Worm (Caenorhabditis elegans) whole organism, L1 larva: ENCODE results near the gene Y37E11AM.4.

Source experiments
- C34B4.2 ChIP-seq: sonication (generic microtip); optimal IDR thresholded peaks from 2 replicates; lab custom pipeline; 2017; ENCODE audit warnings: mild to moderate bottlenecking, missing genetic modification characterization, missing compliant biosample characterization
- aha-1 ChIP-seq: fragments of 150-350 bp; optimal IDR thresholded peaks from 2 replicates; lab custom pipeline; 2014; ENCODE audit warnings: missing biosample characterization, missing genetic modification characterization
- alr-1 ChIP-seq: fragments of 200-800 bp; sonication (Bioruptor generic); optimal IDR thresholded peaks from 2 replicates; lab custom pipeline; 2018; ENCODE audit warnings: borderline replicate concordance, mild to moderate bottlenecking, missing genetic modification characterization, missing compliant biosample characterization
- aly-2 ChIP-seq: fragments of 150-350 bp; optimal IDR thresholded peaks from 2 replicates; lab custom pipeline; 2014; ENCODE audit warnings: missing biosample characterization, missing genetic modification characterization
- blmp-1 ChIP-seq: fragments of 150-350 bp; optimal IDR thresholded peaks from 2 replicates; lab custom pipeline; 2014; ENCODE audit warnings: missing biosample characterization, missing genetic modification characterization
- ceh-63 ChIP-seq: fragments of 200-800 bp; sonication (Bioruptor generic); optimal IDR thresholded peaks from 2 replicates; lab custom pipeline; 2018; ENCODE audit warnings: mild to moderate bottlenecking, missing genetic modification characterization, missing compliant biosample characterization
- ceh-88 ChIP-seq: fragments of 200-800 bp; sonication (Bioruptor generic); IDR thresholded peaks from 2 replicates; pipeline ENCODE4 v1.3.6; 2022; ENCODE audit warnings: missing genetic modification characterization, missing compliant biosample characterization
- ceh-90 ChIP-seq: sonication (generic microtip); optimal IDR thresholded peaks from 2 replicates; lab custom pipeline; 2016; ENCODE audit warnings: missing genetic modification characterization, missing compliant biosample characterization
- dpl-1 ChIP-seq, 3 experiments: fragments of 150-350 bp in 2 of 3; sonication (generic microtip) in 1 of 3; optimal IDR thresholded peaks; 2 replicates each; lab custom pipeline; 2014 to 2017; ENCODE audit warnings: missing biosample characterization in 3 of 3, missing genetic modification characterization in 3 of 3, missing genetic modification reagents in 3 of 3
- dsc-1 ChIP-seq: sonication (generic microtip); optimal IDR thresholded peaks from 2 replicates; lab custom pipeline; 2016; ENCODE audit warnings: mild to moderate bottlenecking, missing genetic modification characterization, missing compliant biosample characterization
- efl-1 ChIP-seq, 4 experiments: fragments of 150-350 bp; optimal IDR thresholded peaks in 3 of 4; peaks in 1 of 4; 1 replicate in 1 of 4; 2 replicates in 3 of 4; lab custom pipeline; 2014; ENCODE audit warnings: missing biosample characterization in 2 of 4, missing genetic modification characterization in 2 of 4, missing genetic modification reagents in 2 of 4
- elt-3 ChIP-seq, 6 experiments: fragments of 150-350 bp in 1 of 6; sonication (generic microtip); optimal IDR thresholded peaks; 2 replicates each; lab custom pipeline; 2017 to 2018; ENCODE audit warnings: missing biosample characterization in 6 of 6, missing genetic modification characterization in 6 of 6, inconsistent platforms in 1 of 6
- ets-5 ChIP-seq: fragments of 200-800 bp; sonication (Bioruptor generic); IDR thresholded peaks from 2 replicates; pipeline ENCODE4 v1.3.6; 2022; ENCODE audit warnings: missing genetic modification characterization, missing compliant biosample characterization
- fkh-10 ChIP-seq: sonication (generic microtip); optimal IDR thresholded peaks from 2 replicates; lab custom pipeline; 2017; ENCODE audit warnings: missing biosample characterization, missing genetic modification reagents, missing genetic modification characterization
- grh-1 ChIP-seq: fragments of 200-800 bp; sonication (Bioruptor generic); IDR thresholded peaks from 2 replicates; pipeline ENCODE4 v1.3.6; 2022; ENCODE audit warnings: missing genetic modification reagents, missing genetic modification characterization, missing compliant biosample characterization
- hlh-17 ChIP-seq: fragments of 200-800 bp; sonication (Bioruptor generic); optimal IDR thresholded peaks from 2 replicates; lab custom pipeline; 2018; ENCODE audit warnings: missing genetic modification characterization, mild to moderate bottlenecking, missing compliant biosample characterization, moderate library complexity, borderline replicate concordance
- hlh-4 ChIP-seq: sonication (generic microtip); optimal IDR thresholded peaks from 2 replicates; lab custom pipeline; 2016; ENCODE audit warnings: mild to moderate bottlenecking, missing genetic modification characterization, missing compliant biosample characterization
- hpl-2 ChIP-seq: fragments of 150-350 bp; optimal IDR thresholded peaks from 2 replicates; lab custom pipeline; 2014; ENCODE audit warnings: missing biosample characterization, missing genetic modification reagents, missing genetic modification characterization
- irx-1 ChIP-seq: sonication (generic microtip); optimal IDR thresholded peaks from 2 replicates; lab custom pipeline; 2016; ENCODE audit warnings: missing genetic modification characterization, missing compliant biosample characterization
- isw-1 ChIP-seq: fragments of 200-800 bp; sonication (Bioruptor generic); IDR thresholded peaks from 2 replicates; pipeline ENCODE4 v1.3.6; 2022; ENCODE audit warnings: missing genetic modification characterization, missing compliant biosample characterization
- jun-1 ChIP-seq: fragments of 150-350 bp; optimal IDR thresholded peaks from 2 replicates; lab custom pipeline; 2014; ENCODE audit warnings: missing biosample characterization, missing genetic modification reagents, missing genetic modification characterization
- lin-14 ChIP-seq: fragments of 200-800 bp; sonication (Bioruptor generic); optimal IDR thresholded peaks from 2 replicates; lab custom pipeline; 2018; ENCODE audit warnings: mild to moderate bottlenecking, missing genetic modification characterization, moderate library complexity, missing compliant biosample characterization
- lin-15B ChIP-seq: fragments of 150-350 bp; sonication (generic microtip); optimal IDR thresholded peaks from 3 replicates; lab custom pipeline; 2014; ENCODE audit warnings: missing biosample characterization, missing genetic modification characterization
- lin-35 ChIP-seq, 2 experiments: fragments of 150-350 bp; optimal IDR thresholded peaks; 2 replicates each; lab custom pipeline; 2014; ENCODE audit warnings: missing biosample characterization in 2 of 2, missing genetic modification characterization in 2 of 2, missing genetic modification reagents in 2 of 2
- lsy-2 ChIP-seq, 2 experiments: fragments of 150-350 bp; optimal IDR thresholded peaks; 2 replicates each; lab custom pipeline; 2014; ENCODE audit warnings: missing biosample characterization in 2 of 2, missing genetic modification characterization in 2 of 2
- nhr-12 ChIP-seq: sonication (generic microtip); optimal IDR thresholded peaks from 2 replicates; lab custom pipeline; 2017; ENCODE audit warnings: missing biosample characterization, missing genetic modification characterization
- nhr-237 ChIP-seq: fragments of 150-350 bp; optimal IDR thresholded peaks from 2 replicates; lab custom pipeline; 2014; ENCODE audit warnings: missing biosample characterization, missing genetic modification characterization
- nhr-47 ChIP-seq: sonication (generic microtip); optimal IDR thresholded peaks from 2 replicates; lab custom pipeline; 2016; ENCODE audit warnings: mild to moderate bottlenecking, missing genetic modification characterization, moderate library complexity, missing compliant biosample characterization
- nhr-71 ChIP-seq: sonication (generic microtip); optimal IDR thresholded peaks from 2 replicates; lab custom pipeline; 2016; ENCODE audit warnings: mild to moderate bottlenecking, missing genetic modification characterization, moderate library complexity, missing compliant biosample characterization
- nhr-85 ChIP-seq: sonication (generic microtip); peaks from one replicate; lab custom pipeline; 2016; ENCODE audit warnings: missing genetic modification characterization, inconsistent platforms, missing compliant biosample characterization
- skn-1 ChIP-seq: fragments of 150-350 bp; optimal IDR thresholded peaks from 2 replicates; lab custom pipeline; 2014; ENCODE audit warnings: missing biosample characterization, missing genetic modification characterization
- snpc-4 ChIP-seq: fragments of 150-350 bp; optimal IDR thresholded peaks from 2 replicates; lab custom pipeline; 2014; ENCODE audit warnings: missing biosample characterization, missing genetic modification characterization
- snu-23 ChIP-seq: sonication (generic microtip); optimal IDR thresholded peaks from 2 replicates; lab custom pipeline; 2016; ENCODE audit warnings: missing genetic modification characterization, missing compliant biosample characterization
- sptf-1 ChIP-seq: fragments of 150-350 bp; optimal IDR thresholded peaks from 2 replicates; lab custom pipeline; 2014; ENCODE audit warnings: missing biosample characterization, missing genetic modification characterization
- sup-37 ChIP-seq: fragments of 200-800 bp; sonication (Bioruptor generic); optimal IDR thresholded peaks from 2 replicates; lab custom pipeline; 2018; ENCODE audit warnings: mild to moderate bottlenecking, missing genetic modification characterization, missing compliant biosample characterization
- zag-1 ChIP-seq: fragments of 150-350 bp; optimal IDR thresholded peaks from 2 replicates; lab custom pipeline; 2014; ENCODE audit warnings: missing biosample characterization, missing genetic modification characterization
- ztf-11 ChIP-seq, 2 experiments: sonication (generic microtip); optimal IDR thresholded peaks; 2 replicates each; lab custom pipeline; 2016 to 2017; ENCODE audit warnings: missing genetic modification characterization in 2 of 2, missing biosample characterization in 1 of 2, missing compliant biosample characterization in 1 of 2
- ztf-4 ChIP-seq: fragments of 150-350 bp; optimal IDR thresholded peaks from 2 replicates; lab custom pipeline; 2014; ENCODE audit warnings: missing biosample characterization, missing genetic modification characterization

Gene Y37E11AM.4

DNA sequence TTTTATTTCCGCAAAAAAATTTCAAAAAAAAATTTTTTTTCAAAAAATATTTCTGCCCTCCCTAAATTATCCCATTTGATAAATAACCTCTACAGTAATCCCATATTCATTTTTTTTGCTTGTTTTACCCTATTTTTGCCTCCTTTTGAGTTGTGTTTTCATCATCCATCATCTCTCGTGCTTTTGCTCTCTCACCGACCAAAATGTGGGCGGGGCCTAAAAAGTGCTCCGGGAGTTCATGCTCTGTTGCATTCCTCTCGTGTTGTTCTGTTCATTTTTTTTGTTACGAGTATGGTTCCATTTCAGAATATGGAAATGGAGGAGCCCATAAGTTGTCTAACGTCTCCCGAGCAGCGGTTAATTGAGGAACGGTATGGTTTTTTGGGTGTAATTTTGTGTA, 13.4 kb downstream of the Y37E11AM.4 start, which contains the start of gene Y37E11AL.1:
Gene Y37E11AL.1 (plus strand): TSS at position 301 of the 400 bp plus-strand sequence.
- TF ChIP-seq aly-2 (tag; lab: Kevin White, UChicago) (no peak), lin-14 (no peak)

DNA sequence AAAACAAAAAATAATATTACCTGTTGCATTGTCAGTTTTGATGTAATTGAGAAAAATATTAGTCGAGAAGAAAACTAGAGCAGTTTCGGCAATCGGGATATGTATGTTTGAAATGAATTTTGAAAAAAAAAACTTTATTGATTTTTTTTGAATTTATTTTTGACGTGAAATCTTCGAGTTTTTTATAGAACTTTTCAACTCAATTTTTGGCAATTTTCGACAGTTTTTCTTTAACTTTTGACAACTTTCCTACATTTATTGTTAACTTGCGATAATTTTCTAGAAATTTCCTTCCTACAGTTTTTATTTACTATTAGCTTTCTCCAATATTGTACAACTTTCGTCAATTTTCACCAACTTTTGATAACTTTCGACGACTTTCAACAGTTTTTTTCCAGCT, 20.7 kb downstream of the Y37E11AM.4 start, which contains the start of gene Y37E11AL.12:
Gene Y37E11AL.12 (minus strand): TSS at position 101 of the 400 bp plus-strand sequence.
- TF ChIP-seq ceh-88 (GFP tag; lab: Robert Waterston, UW) = no peak
- no peak for TF ChIP-seq blmp-1 (tag; lab: Kevin White, UChicago)
- no peak for TF ChIP-seq ztf-4 (tag; lab: Kevin White, UChicago)
- no peak for TF ChIP-seq grh-1 (GFP tag; lab: Robert Waterston, UW)
- TF ChIP-seq nhr-85 (tag; lab: Kevin White, UChicago) = peak; percentile 52
- TF ChIP-seq efl-1 (optimal IDR thresholded peaks at IDR 0.05; lab: Kevin White, UChicago) = no peak
- TF ChIP-seq efl-1 (GFP tag; optimal IDR thresholded peaks at IDR 0.05 in 1 of 2; lab: Kevin White, UChicago) = peak in 1 of 2 experiments; percentile 6
- TF ChIP-seq fkh-10 (GFP tag; lab: Kevin White, UChicago) = no peak
- TF ChIP-seq jun-1 (tag; lab: Kevin White, UChicago) = no peak
- no peak for TF ChIP-seq alr-1 (tag; lab: Kevin White, UChicago)
- no peak for TF ChIP-seq lin-15B (tag; lab: Kevin White, UChicago)
- TF ChIP-seq, all 84 proteins: peak for 2

- TF ChIP-seq dpl-1 (GFP tag; optimal IDR thresholded peaks at IDR 0.05; lab: Kevin White, UChicago) = no peak
- TF ChIP-seq ztf-11 (tag; optimal IDR thresholded peaks at IDR 0.05; lab: Kevin White, UChicago) = no peak
- no peak for TF ChIP-seq ets-5 (GFP tag; lab: Robert Waterston, UW)
- no peak for TF ChIP-seq lin-35 (GFP tag; optimal IDR thresholded peaks at IDR 0.05; lab: Kevin White, UChicago)
- TF ChIP-seq sup-37 (GFP tag; lab: Kevin White, UChicago) = no peak
- no peak for TF ChIP-seq nhr-237 (tag; lab: Kevin White, UChicago)
- TF ChIP-seq elt-3 (tag; optimal IDR thresholded peaks at IDR 0.05; lab: Kevin White, UChicago) = no peak
- no peak for TF ChIP-seq nhr-47
- TF ChIP-seq jun-1 (tag; lab: Kevin White, UChicago) = no peak
- no peak for TF ChIP-seq zag-1
These were observed 22.0 kb downstream of the Y37E11AM.4 start, which contains the start of gene Y37E11AL.9 for ce11 chrIV:3700554-3700953. Gene Y37E11AL.9 (minus strand): TSS chrIV:3700654.

DNA sequence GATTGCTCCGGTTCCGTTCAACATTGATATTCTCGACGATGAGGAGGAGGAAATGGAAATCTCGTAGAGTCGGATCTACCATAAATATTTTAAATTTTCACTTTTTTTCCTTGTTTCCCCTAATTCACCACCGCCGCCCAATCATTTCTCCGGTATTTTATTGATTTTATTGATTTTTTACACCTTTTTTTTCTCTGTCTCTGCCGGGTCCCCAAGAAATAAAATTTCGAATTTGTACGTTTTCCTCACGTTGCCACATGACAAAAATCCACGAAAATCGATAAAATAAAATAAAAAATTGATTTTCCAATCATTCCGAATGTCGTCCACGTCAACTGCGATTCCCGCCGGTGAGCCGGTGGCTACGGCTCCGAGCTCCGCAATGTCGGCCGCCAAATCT, 24.4 kb downstream of the Y37E11AM.4 start, which contains the start of gene Y37E11AL.2:
Gene Y37E11AL.2 (plus strand): TSS at position 301 of the 400 bp plus-strand sequence.
- TF ChIP-seq snpc-4 (tag; lab: Kevin White, UChicago) (no peak), dsc-1 (tag; lab: Kevin White, UChicago) (no peak), skn-1 (tag; lab: Kevin White, UChicago) (no peak), sptf-1 (tag; lab: Kevin White, UChicago) (no peak), aha-1 (tag; lab: Kevin White, UChicago) (no peak), hpl-2 (GFP tag; lab: Kevin White, UChicago) (no peak), lin-14 (no peak), hlh-17 (GFP tag; lab: Kevin White, UChicago) (no peak), snu-23 (GFP tag; lab: Kevin White, UChicago) (no peak), ceh-90 (tag; lab: Kevin White, UChicago) (no peak), irx-1 (no peak), lsy-2 (tag; optimal IDR thresholded peaks at IDR 0.05; lab: Kevin White, UChicago) (no peak), ztf-11 (tag; optimal IDR thresholded peaks at IDR 0.05; lab: Kevin White, UChicago) (no peak), hlh-4 (tag; lab: Kevin White, UChicago) (no peak), ceh-63 (GFP tag; lab: Kevin White, UChicago) (no peak), nhr-12 (tag; lab: Kevin White, UChicago) (no peak), isw-1 (GFP tag; lab: Robert Waterston, UW) (no peak), nhr-71 (tag; lab: Kevin White, UChicago) (no peak), C34B4.2 (tag; lab: Kevin White, UChicago) (no peak)
